Worm (Caenorhabditis elegans): ENCODE data around the gene sre-26.
"Not testable (repeated sequence)": the region's sequence is repeated elsewhere in the genome, so short reads cannot be mapped to it uniquely, and the experiment has no call there.

sre-26 gene

ce11 chrII:12420486-12420885, at the start of gene sre-26:
sre-26 (minus strand) TSS chrII:12420586.
- no peak for TF ChIP-seq unc-62 (GFP tag; optimal IDR thresholded peaks at IDR 0.05)

- TF ChIP-seq unc-62 (GFP tag; optimal IDR thresholded peaks at IDR 0.05), result no peak
These were observed 46.7 kb upstream of the sre-26 start, which contains the start of gene srg-16 for ce11 chrII:12467047-12467446. srg-16 (plus strand) TSS chrII:12467133.

- no peak for TF ChIP-seq unc-62 (GFP tag; optimal IDR thresholded peaks at IDR 0.05)
These were observed 45.2 kb upstream of the sre-26 start, which contains the start of gene sre-37 for ce11 chrII:12465557-12465956. sre-37 (plus strand) TSS chrII:12465857.

ce11 chrII:12462244-12462643, 41.9 kb upstream of the sre-26 start, which contains the start of gene F15A4.2:
F15A4.2 (plus strand) TSS chrII:12462544.
- no peak for TF ChIP-seq unc-62 (GFP tag; optimal IDR thresholded peaks at IDR 0.05)

- TF ChIP-seq unc-62 (GFP tag; optimal IDR thresholded peaks at IDR 0.05), result no peak
These were observed 40.4 kb upstream of the sre-26 start, which contains the start of gene tag-280 for ce11 chrII:12460602-12461453. tag-280 (plus strand) TSS chrII:12460652.

ce11 chrII:12459422-12459821, 39.0 kb upstream of the sre-26 start, which contains the start of gene tag-281:
tag-281 (plus strand) TSS chrII:12459761.
- no peak for TF ChIP-seq unc-62 (GFP tag; optimal IDR thresholded peaks at IDR 0.05)

ce11 chrII:12457275-12457674, 36.9 kb upstream of the sre-26 start, which contains the start of gene sre-38:
sre-38 (plus strand) TSS chrII:12457575.
- TF ChIP-seq unc-62 (GFP tag; optimal IDR thresholded peaks at IDR 0.05), result no peak

ce11 chrII:12456633-12457032, 36.2 kb upstream of the sre-26 start, which contains the start of gene sre-32:
sre-32 (minus strand) TSS chrII:12456733.
- TF ChIP-seq unc-62 (GFP tag; optimal IDR thresholded peaks at IDR 0.05), result no peak

- no peak for TF ChIP-seq unc-62 (GFP tag; optimal IDR thresholded peaks at IDR 0.05)
These were observed 32.5 kb upstream of the sre-26 start, which contains the start of the genes sre-35 and sre-33 for ce11 chrII:12452754-12453352. sre-35 (minus strand) TSS chrII:12452854. sre-33 (plus strand) TSS chrII:12453302.

- TF ChIP-seq unc-62 (GFP tag; optimal IDR thresholded peaks at IDR 0.05), result no peak
These were observed 29.5 kb upstream of the sre-26 start, which contains the start of gene sre-34 for ce11 chrII:12449849-12450248. sre-34 (plus strand) TSS chrII:12450149.

ce11 chrII:12448241-12448640, 27.9 kb upstream of the sre-26 start, which contains the start of gene srh-27:
srh-27 (plus strand) TSS chrII:12448541.
- no peak for TF ChIP-seq unc-62 (GFP tag; optimal IDR thresholded peaks at IDR 0.05)

- no peak for TF ChIP-seq unc-62 (GFP tag; optimal IDR thresholded peaks at IDR 0.05)
These were observed 24.4 kb upstream of the sre-26 start, which contains the start of the genes W05H5.1 and pitr-6 for ce11 chrII:12444679-12445376. W05H5.1 (minus strand) TSS chrII:12444779. pitr-6 (plus strand) TSS chrII:12445326.

ce11 chrII:12441164-12441563, 20.8 kb upstream of the sre-26 start, which contains the start of gene Y57A10C.10:
Y57A10C.10 (minus strand) TSS chrII:12441264.
- TF ChIP-seq unc-62 (GFP tag; optimal IDR thresholded peaks at IDR 0.05), result not testable (repeated sequence)

ce11 chrII:12438441-12438840, 18.1 kb upstream of the sre-26 start, which contains the start of gene Y57A10C.9:
Y57A10C.9 (minus strand) TSS chrII:12438541.
- TF ChIP-seq unc-62 (GFP tag; optimal IDR thresholded peaks at IDR 0.05), result no peak

ce11 chrII:12436717-12437116, 16.3 kb upstream of the sre-26 start:
- no peak for TF ChIP-seq unc-62 (GFP tag; optimal IDR thresholded peaks at IDR 0.05)
